Worm (Caenorhabditis elegans): ENCODE data around the gene top-2.

DNA sequence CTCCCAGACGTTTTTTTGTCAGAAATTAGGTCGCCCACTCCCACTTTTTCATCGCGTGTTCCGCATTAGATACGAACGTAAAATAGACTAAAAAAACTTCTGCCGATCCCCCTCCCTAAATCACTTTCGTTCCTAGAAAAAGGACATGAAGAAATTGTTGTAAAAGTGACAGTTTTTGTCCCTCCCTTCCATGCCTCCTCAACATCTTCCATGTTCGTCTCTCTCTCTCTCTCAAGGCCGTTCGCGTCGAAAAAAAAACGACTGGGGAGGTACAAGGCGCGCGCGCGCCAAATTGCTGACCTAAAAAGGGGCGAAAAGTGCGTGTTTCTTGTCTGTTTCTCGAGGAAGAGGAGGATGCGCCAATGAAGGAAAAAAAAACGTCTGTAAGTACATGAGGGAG is 53.8 kb downstream of the top-2 start:
- TF ChIP-seq him-1 (tag; optimal IDR thresholded peaks at IDR 0.05): no peak
- TF ChIP-seq W03F9.2 (tag; optimal IDR thresholded peaks at IDR 0.05): no peak
